Fruit fly (Drosophila melanogaster) whole organism, embryonic: ENCODE data around the gene plx.

Experiments
- Aef1 ChIP-seq: fragments of 200-800 bp; sonication (Bioruptor generic); IDR thresholded peaks from 3 replicates; pipeline ENCODE4 v1.3.6; 2022; ENCODE audit warnings: missing biosample characterization, missing genetic modification characterization
- Atf3 ChIP-seq: fragments of 200-800 bp; sonication (Bioruptor generic); optimal IDR thresholded peaks from 3 replicates; lab custom pipeline; 2016; ENCODE audit warnings: missing biosample characterization, missing genetic modification characterization
- Bteb2 ChIP-seq: fragments of 200-800 bp; sonication (Bioruptor generic); optimal IDR thresholded peaks from 2 replicates; lab custom pipeline; 2016; ENCODE audit warnings: missing biosample characterization, missing genetic modification characterization
- CG10543 ChIP-seq: fragments of 200-800 bp; sonication (Bioruptor generic); optimal IDR thresholded peaks from 3 replicates; lab custom pipeline; 2017; ENCODE audit warnings: missing biosample characterization, mild to moderate bottlenecking, missing genetic modification characterization, moderate library complexity
- CG10959 ChIP-seq: fragments of 200-800 bp; sonication (Bioruptor generic); IDR thresholded peaks from 2 replicates; pipeline ENCODE4 v1.3.6; 2022; ENCODE audit warnings: missing biosample characterization, missing genetic modification characterization
- CG12391 ChIP-seq: fragments of 200-800 bp; sonication (Bioruptor generic); optimal IDR thresholded peaks from 3 replicates; lab custom pipeline; 2018; ENCODE audit warnings: missing biosample characterization, mild to moderate bottlenecking, missing genetic modification characterization, moderate library complexity
- CG13287 ChIP-seq: fragments of 200-800 bp; sonication (Bioruptor generic); IDR thresholded peaks from 2 replicates; pipeline ENCODE4 v1.3.6; 2022; ENCODE audit warnings: missing biosample characterization, missing genetic modification characterization; ENCODE audit not compliant: partially characterized antibody
- CG13424 ChIP-seq: fragments of 200-800 bp; sonication (Bioruptor generic); optimal IDR thresholded peaks from 2 replicates; lab custom pipeline; 2019; ENCODE audit warnings: missing biosample characterization, mild to moderate bottlenecking, missing genetic modification characterization, moderate library complexity
- CG14965 ChIP-seq: fragments of 200-800 bp; sonication (Bioruptor generic); optimal IDR thresholded peaks from 2 replicates; lab custom pipeline; 2016; ENCODE audit warnings: missing biosample characterization, missing genetic modification characterization, borderline replicate concordance
- CG15073 ChIP-seq: fragments of 200-800 bp; sonication (Bioruptor generic); optimal IDR thresholded peaks from 2 replicates; lab custom pipeline; 2016; ENCODE audit warnings: missing biosample characterization, missing genetic modification characterization
- CG1647 ChIP-seq: fragments of 200-800 bp; sonication (Bioruptor generic); optimal IDR thresholded peaks from 3 replicates; lab custom pipeline; 2016; ENCODE audit warnings: missing biosample characterization, missing genetic modification characterization
- CG17385 ChIP-seq: fragments of 200-800 bp; sonication (Bioruptor generic); optimal IDR thresholded peaks from 3 replicates; lab custom pipeline; 2018; ENCODE audit warnings: missing biosample characterization, mild to moderate bottlenecking, missing genetic modification characterization
- CG2120 ChIP-seq: fragments of 200-800 bp; sonication (Bioruptor generic); optimal IDR thresholded peaks from 3 replicates; lab custom pipeline; 2016; ENCODE audit warnings: missing biosample characterization, missing genetic modification characterization
- CG2712 ChIP-seq: fragments of 200-800 bp; optimal IDR thresholded peaks from 3 replicates; lab custom pipeline; 2019; ENCODE audit warnings: missing biosample characterization, mild to moderate bottlenecking, missing genetic modification characterization, moderate library complexity
- CG5245 ChIP-seq: fragments of 200-800 bp; sonication (Bioruptor generic); optimal IDR thresholded peaks from 3 replicates; lab custom pipeline; 2016; ENCODE audit warnings: missing biosample characterization, missing genetic modification characterization
- CG6272 ChIP-seq: fragments of 200-800 bp; sonication (Bioruptor generic); IDR thresholded peaks from 2 replicates; pipeline ENCODE4 v1.3.6; 2022; ENCODE audit warnings: missing biosample characterization, missing genetic modification characterization
- CG6689 ChIP-seq: fragments of 200-800 bp; sonication (Bioruptor generic); IDR thresholded peaks from 2 replicates; pipeline ENCODE4 v1.3.6; 2022; ENCODE audit warnings: missing biosample characterization, missing genetic modification characterization
- CG7839 ChIP-seq: fragments of 200-800 bp; sonication (Bioruptor generic); optimal IDR thresholded peaks from 3 replicates; lab custom pipeline; 2018; ENCODE audit warnings: missing biosample characterization, mild to moderate bottlenecking, missing genetic modification characterization, moderate library complexity
- CG9609 ChIP-seq: fragments of 200-800 bp; sonication (Bioruptor generic); optimal IDR thresholded peaks from 3 replicates; lab custom pipeline; 2016; ENCODE audit warnings: missing biosample characterization, missing genetic modification characterization
- CG9797 ChIP-seq: fragments of 200-800 bp; sonication (Bioruptor generic); optimal IDR thresholded peaks from 3 replicates; lab custom pipeline; 2018; ENCODE audit warnings: missing biosample characterization, mild to moderate bottlenecking, missing genetic modification characterization
- CHES-1-like ChIP-seq: fragments of 200-800 bp; sonication (Bioruptor generic); optimal IDR thresholded peaks from 2 replicates; lab custom pipeline; 2016; ENCODE audit warnings: missing biosample characterization, missing genetic modification characterization
- Dfd ChIP-seq, 2 experiments: fragments of >200 bp; optimal IDR thresholded peaks; 2 replicates each; lab custom pipeline; 2017; ENCODE audit warnings: missing biosample characterization in 2 of 2, missing genetic modification characterization in 2 of 2
- E2f1 ChIP-seq: fragments of 200-800 bp; sonication (Bioruptor generic); IDR thresholded peaks from 2 replicates; pipeline ENCODE4 v1.3.6; 2022; ENCODE audit warnings: missing biosample characterization, missing genetic modification characterization
- E2f2 ChIP-seq: fragments of 200-800 bp; sonication (Bioruptor generic); IDR thresholded peaks from 2 replicates; pipeline ENCODE4 v1.3.6; 2022; ENCODE audit warnings: missing biosample characterization, missing genetic modification characterization
- H2.0 ChIP-seq: fragments of 200-800 bp; sonication (Bioruptor generic); IDR thresholded peaks from 2 replicates; pipeline ENCODE4 v1.3.6; 2022; ENCODE audit warnings: missing biosample characterization, missing genetic modification characterization
- HLH54F ChIP-seq: fragments of 200-800 bp; sonication (Bioruptor generic); optimal IDR thresholded peaks from 3 replicates; lab custom pipeline; 2016; ENCODE audit warnings: missing biosample characterization, missing genetic modification characterization
- Hmr ChIP-seq: fragments of 200-800 bp; sonication (Bioruptor generic); optimal IDR thresholded peaks from 3 replicates; lab custom pipeline; 2017; ENCODE audit warnings: mild to moderate bottlenecking, missing biosample characterization, missing genetic modification reagents, missing genetic modification characterization
- Hr3 ChIP-seq: fragments of 200-800 bp; sonication (Bioruptor generic); optimal IDR thresholded peaks from 3 replicates; lab custom pipeline; 2016; ENCODE audit warnings: missing biosample characterization, missing genetic modification characterization
- Hr78 ChIP-seq, 2 experiments: fragments of 200-800 bp in 1 of 2; fragments of >200 bp in 1 of 2; sonication (Bioruptor generic) in 1 of 2; optimal IDR thresholded peaks; 2 replicates each; lab custom pipeline; 2017 to 2019; ENCODE audit warnings: missing biosample characterization in 2 of 2, missing genetic modification characterization in 2 of 2, mild to moderate bottlenecking in 1 of 2, moderate library complexity in 1 of 2
- MBD-R2 ChIP-seq: fragments of 200-800 bp; sonication (Bioruptor generic); IDR thresholded peaks from 2 replicates; pipeline ENCODE4 v1.3.6; 2022; ENCODE audit warnings: missing biosample characterization, missing genetic modification characterization
- NFAT ChIP-seq: fragments of 200-800 bp; sonication (Bioruptor generic); IDR thresholded peaks from 2 replicates; pipeline ENCODE4 v1.3.6; 2022; ENCODE audit warnings: missing biosample characterization, missing genetic modification characterization
- Scr ChIP-seq: fragments of 200-800 bp; sonication (Bioruptor generic); IDR thresholded peaks from 2 replicates; pipeline ENCODE4 v1.3.6; 2022; ENCODE audit warnings: missing biosample characterization, missing genetic modification characterization; ENCODE audit not compliant: partially characterized antibody
- bowl ChIP-seq: fragments of 200-800 bp; sonication (Bioruptor generic); IDR thresholded peaks from 2 replicates; pipeline ENCODE4 v1.3.6; 2022; ENCODE audit warnings: missing biosample characterization, missing genetic modification characterization
- caup ChIP-seq: fragments of 200-800 bp; sonication (Bioruptor generic); optimal IDR thresholded peaks from 3 replicates; lab custom pipeline; 2017; ENCODE audit warnings: missing biosample characterization, mild to moderate bottlenecking, missing genetic modification characterization, moderate library complexity; ENCODE audit not compliant: severe bottlenecking
- cg ChIP-seq: fragments of 200-800 bp; sonication (Bioruptor generic); optimal IDR thresholded peaks from 3 replicates; lab custom pipeline; 2019; ENCODE audit warnings: missing biosample characterization, mild to moderate bottlenecking, missing genetic modification characterization, moderate library complexity
- fu2 ChIP-seq: fragments of 200-800 bp; sonication (Bioruptor generic); optimal IDR thresholded peaks from 2 replicates; lab custom pipeline; 2016; ENCODE audit warnings: missing biosample characterization, missing genetic modification characterization
- grn ChIP-seq: fragments of 200-800 bp; sonication (Bioruptor generic); optimal IDR thresholded peaks from 3 replicates; lab custom pipeline; 2017; ENCODE audit warnings: missing biosample characterization, missing genetic modification characterization
- gro ChIP-seq: fragments of 200-800 bp; sonication (Bioruptor generic); optimal IDR thresholded peaks from 2 replicates; lab custom pipeline; 2016; ENCODE audit warnings: missing biosample characterization, missing genetic modification characterization
- maf-S ChIP-seq: fragments of 200-800 bp; sonication (Bioruptor generic); optimal IDR thresholded peaks from 2 replicates; lab custom pipeline; 2016; ENCODE audit warnings: missing biosample characterization, missing genetic modification characterization
- otp ChIP-seq: fragments of 200-800 bp; sonication (Bioruptor generic); IDR thresholded peaks from 3 replicates; pipeline ENCODE4, ENCODE4 v1.3.6; 2022; ENCODE audit warnings: missing biosample characterization, missing genetic modification characterization
- phol ChIP-seq: fragments of 200-800 bp; sonication (Bioruptor generic); optimal IDR thresholded peaks from 3 replicates; lab custom pipeline; 2018; ENCODE audit warnings: missing biosample characterization, mild to moderate bottlenecking, missing genetic modification characterization, moderate library complexity
- prd ChIP-seq, 3 experiments: fragments of >200 bp in 2 of 3; fragments of 200-800 bp in 1 of 3; sonication (Bioruptor generic) in 1 of 3; optimal IDR thresholded peaks in 2 of 3; IDR thresholded peaks in 1 of 3; 2 replicates in 2 of 3; 3 replicates in 1 of 3; pipeline versions ENCODE4 v1.3.6 to Lab custom; 2017 to 2022; ENCODE audit warnings: missing biosample characterization in 1 of 3, missing genetic modification characterization in 1 of 3
- sens ChIP-seq: fragments of 200-800 bp; sonication (Bioruptor generic); peaks from one replicate; lab custom pipeline; 2016; ENCODE audit warnings: missing biosample characterization, missing genetic modification characterization
- sim ChIP-seq: fragments of 200-800 bp; sonication (Bioruptor generic); IDR thresholded peaks from 2 replicates; pipeline ENCODE4 v1.3.6; 2022; ENCODE audit warnings: missing biosample characterization, missing genetic modification characterization
- sima ChIP-seq: fragments of 200-800 bp; sonication (Bioruptor generic); optimal IDR thresholded peaks from 2 replicates; lab custom pipeline; 2016; ENCODE audit warnings: missing biosample characterization, missing genetic modification characterization
- sisA ChIP-seq: fragments of 200-800 bp; sonication (Bioruptor generic); IDR thresholded peaks from 2 replicates; pipeline ENCODE4 v1.3.6; 2022; ENCODE audit warnings: missing biosample characterization, missing genetic modification characterization
- so ChIP-seq: fragments of 200-800 bp; sonication (Bioruptor generic); IDR thresholded peaks from 3 replicates; pipeline ENCODE4 v1.3.6; 2022; ENCODE audit warnings: missing biosample characterization, missing genetic modification characterization
- ssp ChIP-seq: fragments of 200-800 bp; sonication (Bioruptor generic); IDR thresholded peaks from 2 replicates; pipeline ENCODE4 v1.3.6; 2022; ENCODE audit warnings: missing biosample characterization, missing genetic modification characterization
- tin ChIP-seq: fragments of 200-800 bp; sonication (Bioruptor generic); optimal IDR thresholded peaks from 3 replicates; lab custom pipeline; 2016; ENCODE audit warnings: missing biosample characterization, missing genetic modification characterization
- toy ChIP-seq: fragments of 200-800 bp; sonication (Bioruptor generic); IDR thresholded peaks from 2 replicates; pipeline ENCODE4 v1.3.6; 2022; ENCODE audit warnings: missing biosample characterization, missing genetic modification characterization
- twi ChIP-seq: fragments of 200-800 bp; optimal IDR thresholded peaks from 2 replicates; lab custom pipeline; 2019; ENCODE audit warnings: missing biosample characterization, mild to moderate bottlenecking, missing genetic modification characterization, moderate library complexity
- vfl ChIP-seq: fragments of 200-800 bp; sonication (Bioruptor generic); optimal IDR thresholded peaks from 2 replicates; lab custom pipeline; 2016; ENCODE audit warnings: missing biosample characterization, missing genetic modification characterization

The plx gene

dm6 chr3R:5733181-5733580 lies 47.5 kb downstream of the plx start, which contains the start of gene CG1239:
Gene CG1239, plus strand, starts transcription at chr3R:5733513.
- no peak for TF ChIP-seq maf-S
- no peak for TF ChIP-seq H2.0 (GFP tag; lab: Robert Waterston, UW)
- TF ChIP-seq CG12391 (tag; lab: Kevin White, UChicago), result no peak
- no peak for TF ChIP-seq CG13287 (GFP tag; lab: Robert Waterston, UW)
- no peak for TF ChIP-seq NFAT
- TF ChIP-seq sens, result peak; percentile 76
- TF ChIP-seq so, result no peak
- TF ChIP-seq CG2120, result no peak
- TF ChIP-seq CG2712, result peak; percentile 31
- no peak for TF ChIP-seq fu2 (GFP tag; lab: Kevin White, UChicago)
- TF ChIP-seq CG15073, result no peak
- TF ChIP-seq CG13424, result no peak
- no peak for TF ChIP-seq CG6272 (GFP tag; lab: Robert Waterston, UW)
- peak; percentile 9 for TF ChIP-seq phol (tag; lab: Kevin White, UChicago)
- no peak for TF ChIP-seq Aef1 (GFP tag; lab: Robert Waterston, UW)
- no peak for TF ChIP-seq otp (GFP tag; lab: Robert Waterston, UW)
- 0 out of 2 replicates have a peak, but pooled peaks have one; percentile 23 for TF ChIP-seq Scr (GFP tag; lab: Robert Waterston, UW)
- TF ChIP-seq Hr78 (GFP tag; optimal IDR thresholded peaks at IDR 0.05; lab: Kevin White, UChicago), result no peak
- no peak for TF ChIP-seq cg (GFP tag; lab: Kevin White, UChicago)
- no peak for TF ChIP-seq twi (tag; lab: Kevin White, UChicago)
- TF ChIP-seq bowl (GFP tag; lab: Robert Waterston, UW), result no peak
- TF ChIP-seq E2f1 (GFP tag; lab: Robert Waterston, UW), result no peak
- no peak for TF ChIP-seq Dfd (GFP tag; optimal IDR thresholded peaks at IDR 0.05; lab: Kevin White, UChicago)
- TF ChIP-seq CG10543 (GFP tag; lab: Kevin White, UChicago), result no peak
- TF ChIP-seq CG9609 (GFP tag; lab: Kevin White, UChicago), result no peak
- no peak for TF ChIP-seq gro (GFP tag; lab: Kevin White, UChicago)
- no peak for TF ChIP-seq Hmr (GFP tag; lab: Kevin White, UChicago)
- TF ChIP-seq CG17385 (GFP tag; lab: Kevin White, UChicago), result no peak
- TF ChIP-seq Atf3 (GFP tag; lab: Kevin White, UChicago), result no peak
- TF ChIP-seq sisA (GFP tag; lab: Robert Waterston, UW), result no peak
- no peak for TF ChIP-seq CG6689
- TF ChIP-seq HLH54F (GFP tag; lab: Kevin White, UChicago), result no peak
- no peak for TF ChIP-seq CG5245 (GFP tag; lab: Kevin White, UChicago)
- TF ChIP-seq E2f2, result no peak
- no peak for TF ChIP-seq sima (GFP tag; lab: Kevin White, UChicago)
- TF ChIP-seq MBD-R2 (GFP tag; lab: Robert Waterston, UW), result peak; percentile 50; the same call in 1 of the 2 replicates
- no peak for TF ChIP-seq CG7839 (tag; lab: Kevin White, UChicago)
- no peak for TF ChIP-seq CHES-1-like (GFP tag; lab: Kevin White, UChicago)
- TF ChIP-seq Hr3 (GFP tag; lab: Kevin White, UChicago), result no peak
- no peak for TF ChIP-seq sim
- peak; percentile 78 for TF ChIP-seq CG9797 (GFP tag; lab: Kevin White, UChicago)
- no peak for TF ChIP-seq CG14965 (GFP tag; lab: Kevin White, UChicago)
- no peak for TF ChIP-seq vfl (GFP tag; lab: Kevin White, UChicago)
- TF ChIP-seq prd (optimal IDR thresholded peaks at IDR 0.05; lab: Kevin White, UChicago), result no peak
- no peak for TF ChIP-seq prd (GFP tag; IDR thresholded peaks at IDR 0.05; lab: Robert Waterston, UW)
- no peak for TF ChIP-seq ssp (GFP tag; lab: Robert Waterston, UW)
- no peak for TF ChIP-seq caup (GFP tag; lab: Kevin White, UChicago)
- TF ChIP-seq toy, result no peak
- no peak for TF ChIP-seq Bteb2 (GFP tag; lab: Kevin White, UChicago)
- TF ChIP-seq grn (GFP tag; lab: Kevin White, UChicago), result no peak
- TF ChIP-seq CG10959 (GFP tag; lab: Robert Waterston, UW), result no peak
- no peak for TF ChIP-seq CG1647 (GFP tag; lab: Kevin White, UChicago)
- no peak for TF ChIP-seq tin (GFP tag; lab: Kevin White, UChicago)
